Fruit fly (Drosophila melanogaster): ENCODE data around the gene CG34124.
A peak's percentile ranks its signal among the peaks of the same experiment; 100 is the strongest.

- TF ChIP-seq CG32006 (GFP tag; optimal IDR thresholded peaks at IDR 0.05) (peak; percentile 97), dsx (GFP tag; optimal IDR thresholded peaks at IDR 0.05; ENCODE audit: poor library complexity, severe bottlenecking) (peak; percentile 97), Ets96B (tag; optimal IDR thresholded peaks at IDR 0.05) (peak; percentile 98), Blimp-1 (GFP tag; optimal IDR thresholded peaks at IDR 0.05) (peak; percentile 87), CG10669 (GFP tag; optimal IDR thresholded peaks at IDR 0.05) (peak; percentile 96), CG6792 (GFP tag; optimal IDR thresholded peaks at IDR 0.05) (peak; percentile 96), CG8632 (GFP tag; optimal IDR thresholded peaks at IDR 0.05) (peak; percentile 96), CG11294 (GFP tag; IDR thresholded peaks at IDR 0.05) (peak; percentile 96)
These were observed 12.9 kb upstream of the CG34124 start, which contains the start of the genes mRpL24 and betaggt-I for dm6 chr2L:4945300-4945699.
